Worm (Caenorhabditis elegans): Measurements from ENCODE around the gene C52E2.5.

DNA sequence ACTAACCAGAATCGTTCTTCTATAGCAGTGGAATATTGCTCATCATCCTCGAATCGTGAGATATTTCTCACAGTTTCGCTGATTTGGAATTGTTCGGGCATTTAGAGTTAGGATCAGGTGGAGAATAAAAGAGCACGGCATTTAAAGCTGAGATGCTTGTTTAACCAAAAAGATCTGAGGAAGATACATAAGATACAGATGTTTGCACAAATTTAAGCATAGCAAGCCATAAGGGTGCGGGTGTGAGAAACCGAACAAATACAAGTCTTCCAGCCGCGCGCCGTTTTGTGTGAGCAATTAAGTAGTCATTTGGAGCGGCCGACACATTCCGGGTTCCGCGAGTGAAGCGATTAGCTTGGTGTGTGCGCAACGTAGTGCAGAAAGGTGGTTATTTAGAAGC lies 43.6 kb upstream of the C52E2.5 start, which contains the start of gene math-7:
- no peak for TF ChIP-seq W03F9.2 (tag; optimal IDR thresholded peaks at IDR 0.05)
- no peak for TF ChIP-seq dao-5 (tag; optimal IDR thresholded peaks at IDR 0.05)

Measured in whole organism, L4/young adult.